Worm (Caenorhabditis elegans) whole organism, young adult: Measurements from ENCODE around the gene sec-61.A.
A peak's percentile ranks its signal among the peaks of the same experiment; 100 is the strongest.

Experiments used
- B0336.3 ChIP-seq: fragments of 200-800 bp; sonication (Bioruptor generic); IDR thresholded peaks from 2 replicates; pipeline ENCODE4 v1.3.6; 2022; ENCODE audit warnings: missing genetic modification characterization, missing compliant biosample characterization
- F39B2.1 ChIP-seq: fragments of 200-800 bp; sonication (Bioruptor generic); IDR thresholded peaks from 2 replicates; pipeline ENCODE4 v1.3.6; 2022; ENCODE audit warnings: missing genetic modification reagents, missing genetic modification characterization, missing compliant biosample characterization
- F49E8.2 ChIP-seq: sonication (generic microtip); optimal IDR thresholded peaks from 3 replicates; lab custom pipeline; 2017; ENCODE audit warnings: missing genetic modification characterization, mild to moderate bottlenecking, missing compliant biosample characterization, antibody characterized with exemption, moderate library complexity; ENCODE audit not compliant: insufficient read depth
- F55B11.4 ChIP-seq: sonication (generic microtip); optimal IDR thresholded peaks from 2 replicates; lab custom pipeline; 2016; ENCODE audit warnings: missing compliant biosample characterization, missing genetic modification characterization, borderline replicate concordance; ENCODE audit not compliant: insufficient read depth
- K12H6.12 ChIP-seq: fragments of 200-800 bp; sonication (Bioruptor generic); optimal IDR thresholded peaks from 2 replicates; lab custom pipeline; 2018; ENCODE audit warnings: mild to moderate bottlenecking, missing genetic modification characterization, missing compliant biosample characterization
- T07F8.4 ChIP-seq: sonication (generic microtip); optimal IDR thresholded peaks from 2 replicates; lab custom pipeline; 2016; ENCODE audit warnings: mild to moderate bottlenecking, missing genetic modification characterization, moderate library complexity, missing compliant biosample characterization
- T26A5.8 ChIP-seq: sonication (generic microtip); optimal IDR thresholded peaks from 2 replicates; lab custom pipeline; 2016; ENCODE audit warnings: missing genetic modification characterization, missing compliant biosample characterization
- Y56A3A.18 ChIP-seq: fragments of 200-800 bp; sonication (Bioruptor generic); IDR thresholded peaks from 2 replicates; pipeline ENCODE4 v1.3.6; 2022; ENCODE audit warnings: missing genetic modification reagents, missing genetic modification characterization, missing compliant biosample characterization
- aptf-3 ChIP-seq: fragments of 200-800 bp; sonication (Bioruptor generic); IDR thresholded peaks from 2 replicates; pipeline ENCODE4 v1.3.6; 2022; ENCODE audit warnings: missing genetic modification characterization, missing compliant biosample characterization
- ceh-40 ChIP-seq: fragments of 200-800 bp; sonication (Bioruptor generic); IDR thresholded peaks from 2 replicates; pipeline ENCODE4 v1.3.6; 2022; ENCODE audit warnings: missing genetic modification characterization, missing compliant biosample characterization
- efl-1 ChIP-seq: fragments of 150-350 bp; optimal IDR thresholded peaks from 2 replicates; lab custom pipeline; 2014; ENCODE audit warnings: missing biosample characterization, missing genetic modification reagents, missing genetic modification characterization
- egl-44 ChIP-seq: fragments of 200-800 bp; sonication (Bioruptor generic); IDR thresholded peaks from 2 replicates; pipeline ENCODE4 v1.3.6; 2022; ENCODE audit warnings: missing genetic modification reagents, missing genetic modification characterization, missing compliant biosample characterization
- him-1 ChIP-seq: sonication (generic microtip); optimal IDR thresholded peaks from 2 replicates; lab custom pipeline; 2016; ENCODE audit warnings: missing genotype, missing genetic modification reagents, missing genetic modification characterization, missing compliant biosample characterization
- hmg-20 ChIP-seq: fragments of 200-800 bp; sonication (Bioruptor generic); IDR thresholded peaks from 2 replicates; pipeline ENCODE4 v1.3.6; 2022; ENCODE audit warnings: missing genetic modification reagents, missing genetic modification characterization, missing compliant biosample characterization
- hsf-1 ChIP-seq: fragments of 200-800 bp; sonication (Bioruptor generic); IDR thresholded peaks from 2 replicates; pipeline ENCODE4 v1.3.6; 2022; ENCODE audit warnings: missing genetic modification reagents, missing genetic modification characterization, missing compliant biosample characterization
- lin-54 ChIP-seq: fragments of 200-800 bp; sonication (Bioruptor generic); optimal IDR thresholded peaks from 2 replicates; lab custom pipeline; 2018; ENCODE audit warnings: mild to moderate bottlenecking, missing genetic modification characterization, missing compliant biosample characterization
- lsl-1 ChIP-seq: fragments of 200-800 bp; sonication (Bioruptor generic); optimal IDR thresholded peaks from 2 replicates; lab custom pipeline; 2018; ENCODE audit warnings: mild to moderate bottlenecking, missing genetic modification characterization, moderate library complexity, missing compliant biosample characterization
- nfya-1 ChIP-seq: sonication (generic microtip); optimal IDR thresholded peaks from 2 replicates; lab custom pipeline; 2017; ENCODE audit warnings: antibody characterized with exemption, missing compliant biosample characterization, missing genetic modification characterization, borderline replicate concordance; ENCODE audit not compliant: insufficient read depth
- nfyb-1 ChIP-seq: fragments of 200-800 bp; sonication (Bioruptor generic); IDR thresholded peaks from 2 replicates; pipeline ENCODE4 v1.3.6; 2022; ENCODE audit warnings: missing genetic modification reagents, missing genetic modification characterization, missing compliant biosample characterization
- nhr-27 ChIP-seq: fragments of 200-800 bp; sonication (Bioruptor generic); optimal IDR thresholded peaks from 2 replicates; lab custom pipeline; 2018; ENCODE audit warnings: mild to moderate bottlenecking, missing genetic modification characterization, moderate library complexity, missing compliant biosample characterization
- nhr-90 ChIP-seq: sonication (generic microtip); optimal IDR thresholded peaks from 2 replicates; lab custom pipeline; 2016; ENCODE audit warnings: missing genotype, mild to moderate bottlenecking, missing genetic modification characterization, missing compliant biosample characterization
- snpc-1.1 ChIP-seq: sonication (generic microtip); optimal IDR thresholded peaks from 2 replicates; lab custom pipeline; 2017; ENCODE audit warnings: missing genetic modification characterization, mild to moderate bottlenecking, missing compliant biosample characterization, antibody characterized with exemption, moderate library complexity, missing genotype, missing genetic modification reagents; ENCODE audit not compliant: insufficient read depth
- snpc-1.3 ChIP-seq: sonication (generic microtip); optimal IDR thresholded peaks from 2 replicates; lab custom pipeline; 2017; ENCODE audit warnings: missing genetic modification characterization, mild to moderate bottlenecking, missing compliant biosample characterization, antibody characterized with exemption, moderate library complexity, missing genotype, missing genetic modification reagents; ENCODE audit not compliant: insufficient read depth
- snpc-3.4 ChIP-seq: sonication (generic microtip); optimal IDR thresholded peaks from 2 replicates; lab custom pipeline; 2017; ENCODE audit warnings: missing genetic modification characterization, mild to moderate bottlenecking, missing compliant biosample characterization, antibody characterized with exemption, moderate library complexity, missing genotype, missing genetic modification reagents
- snpc-4 ChIP-seq, 5 experiments: fragments of 150-350 bp in 1 of 5; sonication (generic microtip) in 4 of 5; optimal IDR thresholded peaks; 2 replicates each; lab custom pipeline; 2014 to 2018; ENCODE audit warnings: missing genetic modification characterization in 5 of 5, missing biosample characterization in 3 of 5, antibody characterized with exemption in 2 of 5, mild to moderate bottlenecking in 2 of 5, missing compliant biosample characterization in 2 of 5, missing genotype in 2 of 5, moderate library complexity in 2 of 5, missing genetic modification reagents in 1 of 5
- tbp1 ChIP-seq: fragments of 200-800 bp; sonication (Bioruptor generic); optimal IDR thresholded peaks from 2 replicates; lab custom pipeline; 2018; ENCODE audit warnings: mild to moderate bottlenecking, missing genetic modification characterization, missing compliant biosample characterization
- tlf-1 ChIP-seq: fragments of 200-800 bp; sonication (Bioruptor generic); optimal IDR thresholded peaks from 2 replicates; lab custom pipeline; 2018; ENCODE audit warnings: mild to moderate bottlenecking, missing genetic modification characterization, missing compliant biosample characterization
- unc-130 ChIP-seq: sonication (generic microtip); optimal IDR thresholded peaks from 2 replicates; lab custom pipeline; 2016; ENCODE audit warnings: missing genetic modification reagents, missing genetic modification characterization, missing compliant biosample characterization
- unc-62 ChIP-seq: fragments of 150-350 bp; optimal IDR thresholded peaks from 2 replicates; lab custom pipeline; 2014; ENCODE audit warnings: missing biosample characterization, missing genetic modification reagents, missing genetic modification characterization
- xnd-1 ChIP-seq: sonication (generic microtip); optimal IDR thresholded peaks from 2 replicates; lab custom pipeline; 2016; ENCODE audit warnings: missing genotype, missing genetic modification reagents, missing genetic modification characterization, missing compliant biosample characterization
- ztf-26 ChIP-seq: sonication (generic microtip); optimal IDR thresholded peaks from 2 replicates; lab custom pipeline; 2017; ENCODE audit warnings: missing genetic modification characterization, missing compliant biosample characterization
- ztf-3 ChIP-seq: fragments of 200-800 bp; sonication (Bioruptor generic); optimal IDR thresholded peaks from 2 replicates; lab custom pipeline; 2018; ENCODE audit warnings: mild to moderate bottlenecking, missing genetic modification characterization, missing compliant biosample characterization

The sec-61.A gene

DNA sequence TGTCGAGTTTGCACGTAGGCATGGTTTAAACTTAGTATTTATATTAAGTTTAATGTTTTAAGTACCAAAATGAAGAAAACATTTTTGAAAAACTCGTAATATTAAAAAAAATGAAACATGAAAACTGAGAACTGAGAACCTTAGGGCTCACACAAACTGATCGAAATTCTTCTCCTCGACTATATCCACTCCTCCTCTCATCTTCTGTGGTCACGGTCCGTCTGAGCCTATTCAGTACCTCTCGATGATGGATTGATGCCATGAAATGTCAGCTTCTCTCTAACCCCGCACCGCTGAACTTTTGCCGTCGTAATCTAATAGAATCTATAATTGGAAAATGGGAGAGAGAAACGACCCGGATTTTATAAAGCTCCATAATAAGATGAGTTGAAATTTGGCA lies 40.6 kb downstream of the sec-61.A start, which contains the start of gene nlp-56:
TSS of gene nlp-56 (minus strand) at position 257 of the 400 bp plus-strand sequence.
- TF ChIP-seq ztf-3 (GFP tag; lab: Kevin White, UChicago) (no peak), aptf-3 (GFP tag; lab: Robert Waterston, UW) (no peak), F39B2.1 (GFP tag; lab: Robert Waterston, UW) (no peak), K12H6.12 (tag; lab: Kevin White, UChicago) (no peak), Y56A3A.18 (GFP tag; lab: Robert Waterston, UW) (no peak), hmg-20 (GFP tag; lab: Robert Waterston, UW) (no peak), tlf-1 (GFP tag; lab: Kevin White, UChicago) (no peak), him-1 (tag; lab: Kevin White, UChicago) (no peak), nhr-90 (no peak), hsf-1 (GFP tag; lab: Robert Waterston, UW) (no peak), nhr-27 (no peak), egl-44 (GFP tag; lab: Robert Waterston, UW) (no peak)

DNA sequence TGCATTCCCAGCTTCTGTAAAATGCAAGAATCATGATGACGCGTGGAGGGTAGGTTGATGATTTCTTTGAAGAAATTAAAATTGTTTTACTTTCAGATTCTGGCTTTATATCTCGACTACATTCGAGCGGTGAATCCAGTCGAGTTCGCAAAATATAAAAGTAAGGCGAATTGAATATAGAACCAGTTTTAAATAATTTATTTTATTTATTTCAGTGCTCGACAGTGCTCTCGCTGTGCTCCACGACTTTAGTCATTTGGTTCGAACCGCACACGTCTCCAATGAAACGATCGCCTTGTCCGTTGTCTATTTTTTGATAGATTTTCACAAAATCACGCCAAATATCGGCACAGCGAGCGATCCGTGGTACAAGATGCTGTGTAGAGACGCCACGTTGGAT lies 42.9 kb downstream of the sec-61.A start, which contains the start of gene Y57G11C.1130:
TSS of gene Y57G11C.1130 (plus strand) at position 301 of the 400 bp plus-strand sequence.
- TF ChIP-seq nfya-1 (tag; lab: Kevin White, UChicago) (no peak), T26A5.8 (tag; lab: Kevin White, UChicago) (no peak), unc-130 (no peak), aptf-3 (GFP tag; lab: Robert Waterston, UW) (no peak), F55B11.4 (tag; lab: Kevin White, UChicago) (no peak), B0336.3 (GFP tag; lab: Robert Waterston, UW) (no peak), xnd-1 (tag; lab: Kevin White, UChicago) (no peak), ceh-40 (no peak), nfyb-1 (GFP tag; lab: Robert Waterston, UW) (no peak)

DNA sequence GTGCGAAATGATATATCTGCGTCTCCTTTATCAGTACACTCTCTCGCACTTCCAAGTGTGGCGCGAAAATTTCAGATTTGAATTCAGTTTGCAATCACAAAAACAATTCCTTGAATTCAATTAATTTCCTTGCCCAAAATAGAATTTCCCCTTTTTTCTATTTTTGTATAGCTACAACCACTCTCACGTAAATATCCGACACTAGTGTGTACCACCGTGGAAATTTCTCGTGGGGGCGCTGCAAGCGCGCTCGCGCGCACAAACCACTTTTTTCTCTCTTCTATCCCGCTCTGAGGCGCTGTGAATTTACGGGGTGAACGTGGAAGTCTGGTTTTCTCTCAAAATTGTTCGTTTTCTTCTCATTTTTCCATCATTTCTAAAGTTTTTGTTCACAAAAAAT lies 43.5 kb downstream of the sec-61.A start, which contains the start of gene Y57G11C.8:
TSS of gene Y57G11C.8 (plus strand) at position 301 of the 400 bp plus-strand sequence.
- TF ChIP-seq ztf-26 (tag; lab: Kevin White, UChicago) = no peak
- TF ChIP-seq unc-62 = no peak
- TF ChIP-seq xnd-1 (tag; lab: Kevin White, UChicago) = no peak
- peak; percentile 43 for TF ChIP-seq snpc-4 (GFP tag; optimal IDR thresholded peaks at IDR 0.05; lab: Kevin White, UChicago)
- peak in 2 of 4 experiments; percentile 19 to 65 for TF ChIP-seq snpc-4 (tag; optimal IDR thresholded peaks at IDR 0.05; lab: Kevin White, UChicago)
- TF ChIP-seq efl-1 (GFP tag; lab: Kevin White, UChicago) = peak; percentile 67
- no peak for TF ChIP-seq T07F8.4

DNA sequence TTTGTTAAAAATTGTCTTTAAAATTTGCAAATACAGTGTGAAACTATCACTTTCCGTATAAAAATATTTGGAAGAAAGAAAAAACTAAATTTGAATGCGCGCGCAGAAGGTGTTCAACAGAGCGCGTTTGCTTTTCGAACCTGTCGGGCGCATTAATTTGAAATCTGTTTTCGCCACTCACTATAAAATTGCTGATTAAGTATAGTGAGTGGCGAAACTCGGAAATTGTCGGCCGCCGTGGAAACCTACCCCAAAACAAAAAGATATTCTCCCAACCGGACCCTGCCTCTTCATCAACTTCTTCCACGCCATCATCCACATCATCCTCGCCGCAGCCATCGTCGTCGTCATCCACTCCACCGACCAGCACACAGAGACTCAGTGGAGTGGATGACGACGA lies 44.5 kb downstream of the sec-61.A start:
- TF ChIP-seq snpc-3.4 (tag; lab: Kevin White, UChicago) (peak; percentile 80), efl-1 (GFP tag; lab: Kevin White, UChicago) (peak; percentile 17), snpc-1.1 (tag; lab: Kevin White, UChicago) (peak; percentile 90), snpc-1.3 (tag; lab: Kevin White, UChicago) (peak; percentile 57), lsl-1 (peak; percentile 51), tbp1 (GFP tag; lab: Kevin White, UChicago) (peak; percentile 70), F49E8.2 (peak; percentile 55), lin-54 (peak; percentile 76), snpc-4 (GFP tag; optimal IDR thresholded peaks at IDR 0.05; lab: Kevin White, UChicago) (peak; percentile 93), snpc-4 (tag; optimal IDR thresholded peaks at IDR 0.05; lab: Kevin White, UChicago) (peak; percentile 84 to 97 (median 93))
